Fruit fly (Drosophila melanogaster) whole organism, embryonic: ENCODE data around the gene CG33093.

Experiments
- ATbp ChIP-seq: fragments of 200-800 bp; sonication (Bioruptor generic); optimal IDR thresholded peaks from 2 replicates; lab custom pipeline; 2017; ENCODE audit warnings: missing biosample characterization, mild to moderate bottlenecking, missing genetic modification characterization, missing genetic modification reagents
- Atf-2 ChIP-seq: fragments of 200-800 bp; sonication (Bioruptor generic); optimal IDR thresholded peaks from 2 replicates; lab custom pipeline; 2016; ENCODE audit warnings: missing biosample characterization, missing genetic modification characterization
- Awh ChIP-seq: fragments of 200-800 bp; sonication (Bioruptor generic); IDR thresholded peaks from 2 replicates; pipeline ENCODE4, ENCODE4 v1.3.6; 2022; ENCODE audit warnings: missing biosample characterization, missing genetic modification characterization
- CG10543 ChIP-seq: fragments of 200-800 bp; sonication (Bioruptor generic); optimal IDR thresholded peaks from 3 replicates; lab custom pipeline; 2017; ENCODE audit warnings: missing biosample characterization, mild to moderate bottlenecking, missing genetic modification characterization, moderate library complexity
- CG11456 ChIP-seq: fragments of 200-800 bp; sonication (Bioruptor generic); IDR thresholded peaks from 3 replicates; pipeline ENCODE4 v1.3.6; 2022; ENCODE audit warnings: missing biosample characterization, missing genetic modification characterization
- CG12299 ChIP-seq: fragments of 200-800 bp; sonication (Bioruptor generic); optimal IDR thresholded peaks from 2 replicates; lab custom pipeline; 2018; ENCODE audit warnings: missing biosample characterization, mild to moderate bottlenecking, missing genetic modification characterization
- CG13296 ChIP-seq: fragments of 200-800 bp; sonication (Bioruptor generic); optimal IDR thresholded peaks from 3 replicates; lab custom pipeline; 2018; ENCODE audit warnings: missing biosample characterization, mild to moderate bottlenecking, missing genetic modification characterization
- CG13424 ChIP-seq: fragments of 200-800 bp; sonication (Bioruptor generic); optimal IDR thresholded peaks from 2 replicates; lab custom pipeline; 2019; ENCODE audit warnings: missing biosample characterization, mild to moderate bottlenecking, missing genetic modification characterization, moderate library complexity
- CG18011 ChIP-seq: fragments of 200-800 bp; sonication (Bioruptor generic); optimal IDR thresholded peaks from 2 replicates; lab custom pipeline; 2017; ENCODE audit warnings: missing biosample characterization, missing genetic modification characterization, mild to moderate bottlenecking, moderate library complexity, missing genotype
- CG1832 ChIP-seq: fragments of 200-800 bp; sonication (Bioruptor generic); optimal IDR thresholded peaks from 2 replicates; lab custom pipeline; 2017; ENCODE audit warnings: missing biosample characterization, mild to moderate bottlenecking, missing genetic modification characterization, inconsistent platforms
- CG2875 ChIP-seq: fragments of 200-800 bp; sonication (Bioruptor generic); optimal IDR thresholded peaks from 2 replicates; lab custom pipeline; 2017; ENCODE audit warnings: missing biosample characterization, mild to moderate bottlenecking, missing genetic modification characterization, missing genetic modification reagents
- CG31224 ChIP-seq: fragments of 200-800 bp; sonication (Bioruptor generic); IDR thresholded peaks from 2 replicates; pipeline ENCODE4 v1.3.6; 2022; ENCODE audit warnings: missing biosample characterization, missing genetic modification characterization
- CG4282 ChIP-seq: fragments of 200-800 bp; sonication (Bioruptor generic); optimal IDR thresholded peaks from 2 replicates; lab custom pipeline; 2016; ENCODE audit warnings: missing biosample characterization, missing genetic modification characterization
- CG4404 ChIP-seq: fragments of 200-800 bp; sonication (Bioruptor generic); IDR thresholded peaks from 2 replicates; pipeline ENCODE4 v1.3.6; 2022; ENCODE audit warnings: missing biosample characterization, missing genetic modification characterization
- CG7556 ChIP-seq: fragments of 200-800 bp; sonication (Bioruptor generic); optimal IDR thresholded peaks from 2 replicates; lab custom pipeline; 2017; ENCODE audit warnings: missing biosample characterization, mild to moderate bottlenecking, missing genetic modification characterization
- CG8281 ChIP-seq: fragments of 200-800 bp; sonication (Bioruptor generic); optimal IDR thresholded peaks from 2 replicates; lab custom pipeline; 2018; ENCODE audit warnings: missing biosample characterization, mild to moderate bottlenecking, missing genetic modification characterization, moderate library complexity
- E2f2 ChIP-seq: fragments of 200-800 bp; sonication (Bioruptor generic); IDR thresholded peaks from 2 replicates; pipeline ENCODE4 v1.3.6; 2022; ENCODE audit warnings: missing biosample characterization, missing genetic modification characterization
- Fer1 ChIP-seq: fragments of 200-800 bp; sonication (Bioruptor generic); optimal IDR thresholded peaks from 2 replicates; lab custom pipeline; 2017; ENCODE audit warnings: missing biosample characterization, mild to moderate bottlenecking, missing genetic modification characterization
- HLH3B ChIP-seq: fragments of 200-800 bp; sonication (Bioruptor generic); IDR thresholded peaks from 2 replicates; pipeline ENCODE4 v1.3.6; 2022; ENCODE audit warnings: missing biosample characterization, missing genetic modification characterization
- HLH4C ChIP-seq: fragments of 200-800 bp; sonication (Bioruptor generic); IDR thresholded peaks from 3 replicates; pipeline ENCODE4 v1.3.6; 2022; ENCODE audit warnings: missing biosample characterization, missing genetic modification characterization; ENCODE audit not compliant: partially characterized antibody
- Hmr ChIP-seq: fragments of 200-800 bp; sonication (Bioruptor generic); optimal IDR thresholded peaks from 3 replicates; lab custom pipeline; 2017; ENCODE audit warnings: mild to moderate bottlenecking, missing biosample characterization, missing genetic modification reagents, missing genetic modification characterization
- Nf-YB ChIP-seq: fragments of 200-800 bp; sonication (Bioruptor generic); optimal IDR thresholded peaks from 3 replicates; lab custom pipeline; 2019; ENCODE audit warnings: missing biosample characterization, mild to moderate bottlenecking, missing genetic modification characterization, moderate library complexity
- PHDP ChIP-seq: fragments of 200-800 bp; sonication (Bioruptor generic); optimal IDR thresholded peaks from 3 replicates; lab custom pipeline; 2018; ENCODE audit warnings: missing biosample characterization, mild to moderate bottlenecking, missing genetic modification characterization, moderate library complexity
- Pdp1 ChIP-seq, 2 experiments: fragments of 200-800 bp; sonication (Bioruptor generic); optimal IDR thresholded peaks; 3 replicates each; lab custom pipeline; 2016; ENCODE audit warnings: missing biosample characterization in 2 of 2, missing genetic modification characterization in 2 of 2, mild to moderate bottlenecking in 1 of 2, moderate library complexity in 1 of 2
- Stat92E ChIP-seq, 3 experiments: fragments of >200 bp in 2 of 3; fragments of 200-800 bp in 1 of 3; sonication (Bioruptor generic) in 1 of 3; optimal IDR thresholded peaks; 2 replicates each; lab custom pipeline; 2017 to 2019; ENCODE audit warnings: missing biosample characterization in 3 of 3, missing genetic modification characterization in 3 of 3, mild to moderate bottlenecking in 1 of 3, moderate library complexity in 1 of 3
- Taf1 ChIP-seq: fragments of 200-800 bp; sonication (Bioruptor generic); IDR thresholded peaks from 2 replicates; pipeline ENCODE4 v1.3.6; 2022; ENCODE audit warnings: missing biosample characterization, missing genetic modification characterization
- Tbp ChIP-seq: fragments of >200 bp; optimal IDR thresholded peaks from 2 replicates; lab custom pipeline; 2018; ENCODE audit warnings: missing biosample characterization, missing genetic modification characterization
- Vsx1 ChIP-seq: fragments of 200-800 bp; sonication (Bioruptor generic); optimal IDR thresholded peaks from 2 replicates; lab custom pipeline; 2017; ENCODE audit warnings: missing biosample characterization, mild to moderate bottlenecking, missing genetic modification characterization, missing genetic modification reagents
- abd-A ChIP-seq: fragments of 200-800 bp; sonication (Bioruptor generic); optimal IDR thresholded peaks from 3 replicates; lab custom pipeline; 2019; ENCODE audit warnings: missing biosample characterization, mild to moderate bottlenecking, missing genetic modification characterization, moderate library complexity
- ash1 ChIP-seq: fragments of 200-800 bp; sonication (Bioruptor generic); optimal IDR thresholded peaks from 2 replicates; lab custom pipeline; 2018; ENCODE audit warnings: missing biosample characterization, mild to moderate bottlenecking, missing genetic modification characterization
- bbx ChIP-seq: fragments of 200-800 bp; sonication (Bioruptor generic); IDR thresholded peaks from 2 replicates; pipeline ENCODE4 v1.3.6; 2022; ENCODE audit warnings: missing biosample characterization, missing genetic modification characterization; ENCODE audit not compliant: partially characterized antibody
- caup ChIP-seq: fragments of 200-800 bp; sonication (Bioruptor generic); optimal IDR thresholded peaks from 3 replicates; lab custom pipeline; 2017; ENCODE audit warnings: missing biosample characterization, mild to moderate bottlenecking, missing genetic modification characterization, moderate library complexity; ENCODE audit not compliant: severe bottlenecking
- croc ChIP-seq: fragments of 200-800 bp; sonication (Bioruptor generic); conservative IDR thresholded peaks from 3 replicates; pipeline ENCODE4 v1.3.6; 2022; ENCODE audit warnings: missing biosample characterization, missing genetic modification characterization
- dati ChIP-seq: fragments of 200-800 bp; sonication (Bioruptor generic); IDR thresholded peaks from 2 replicates; pipeline ENCODE4 v1.3.6; 2022; ENCODE audit warnings: missing biosample characterization, missing genetic modification characterization
- emc ChIP-seq: fragments of 200-800 bp; sonication (Bioruptor generic); optimal IDR thresholded peaks from 2 replicates; lab custom pipeline; 2016; ENCODE audit warnings: missing biosample characterization, missing genetic modification characterization
- gro ChIP-seq: fragments of 200-800 bp; sonication (Bioruptor generic); optimal IDR thresholded peaks from 2 replicates; lab custom pipeline; 2016; ENCODE audit warnings: missing biosample characterization, missing genetic modification characterization
- lilli ChIP-seq: fragments of 200-800 bp; sonication (Bioruptor generic); optimal IDR thresholded peaks from 3 replicates; lab custom pipeline; 2016; ENCODE audit warnings: missing biosample characterization, missing genetic modification characterization
- mld ChIP-seq: fragments of 200-800 bp; sonication (Bioruptor generic); IDR thresholded peaks from 3 replicates; pipeline ENCODE4 v1.3.6; 2022; ENCODE audit warnings: missing biosample characterization, missing genetic modification characterization; ENCODE audit not compliant: partially characterized antibody
- p53 ChIP-seq: fragments of 200-800 bp; sonication (Bioruptor generic); optimal IDR thresholded peaks from 2 replicates; lab custom pipeline; 2016; ENCODE audit warnings: missing biosample characterization, missing genetic modification characterization
- peb ChIP-seq: fragments of 200-800 bp; sonication (Bioruptor generic); IDR thresholded peaks from 2 replicates; pipeline ENCODE4 v1.3.6; 2022; ENCODE audit warnings: missing biosample characterization, missing genetic modification characterization
- prd ChIP-seq, 3 experiments: fragments of >200 bp in 2 of 3; fragments of 200-800 bp in 1 of 3; sonication (Bioruptor generic) in 1 of 3; optimal IDR thresholded peaks in 2 of 3; IDR thresholded peaks in 1 of 3; 2 replicates in 2 of 3; 3 replicates in 1 of 3; pipeline versions ENCODE4 v1.3.6 to Lab custom; 2017 to 2022; ENCODE audit warnings: missing biosample characterization in 1 of 3, missing genetic modification characterization in 1 of 3
- repo ChIP-seq: fragments of 200-800 bp; sonication (Bioruptor generic); optimal IDR thresholded peaks from 2 replicates; lab custom pipeline; 2016; ENCODE audit warnings: missing biosample characterization, missing genetic modification characterization
- ro ChIP-seq: fragments of 200-800 bp; sonication (Bioruptor generic); IDR thresholded peaks from 2 replicates; pipeline ENCODE4 v1.3.6; 2022; ENCODE audit warnings: missing biosample characterization, missing genetic modification characterization
- schlank ChIP-seq: fragments of 200-800 bp; sonication (Bioruptor generic); optimal IDR thresholded peaks from 2 replicates; lab custom pipeline; 2018; ENCODE audit warnings: missing biosample characterization, mild to moderate bottlenecking, missing genetic modification characterization
- stwl ChIP-seq: fragments of 200-800 bp; sonication (Bioruptor generic); optimal IDR thresholded peaks from 3 replicates; lab custom pipeline; 2018; ENCODE audit warnings: missing biosample characterization, mild to moderate bottlenecking, missing genetic modification characterization, moderate library complexity
- toy ChIP-seq: fragments of 200-800 bp; sonication (Bioruptor generic); IDR thresholded peaks from 2 replicates; pipeline ENCODE4 v1.3.6; 2022; ENCODE audit warnings: missing biosample characterization, missing genetic modification characterization
- wek ChIP-seq: fragments of 200-800 bp; sonication (Bioruptor generic); optimal IDR thresholded peaks from 3 replicates; lab custom pipeline; 2018; ENCODE audit warnings: missing biosample characterization, mild to moderate bottlenecking, missing genetic modification characterization, moderate library complexity
- zen2 ChIP-seq: fragments of 200-800 bp; sonication (Bioruptor generic); IDR thresholded peaks from 3 replicates; pipeline ENCODE4 v1.3.6; 2022; ENCODE audit warnings: missing biosample characterization, missing genetic modification characterization; ENCODE audit not compliant: partially characterized antibody
- zfh2 ChIP-seq: fragments of 200-800 bp; sonication (Bioruptor generic); optimal IDR thresholded peaks from 2 replicates; lab custom pipeline; 2016; ENCODE audit warnings: missing biosample characterization, missing genetic modification characterization

CG33093 gene

dm6 chr3R:22530305-22530704 is 1.4 kb downstream of the CG33093 start, which contains the start of gene CG33099 (continued):
- TF ChIP-seq CG11456 (0 out of 3 replicates have a peak, but pooled peaks have one; percentile 52), prd (optimal IDR thresholded peaks at IDR 0.05; lab: Kevin White, UChicago) (no peak), prd (GFP tag; IDR thresholded peaks at IDR 0.05; lab: Robert Waterston, UW) (peak; percentile 22; the same call in 1 of the 3 replicates), CG31224 (GFP tag; lab: Robert Waterston, UW) (no peak), stwl (peak; percentile 0), CG13296 (peak; percentile 72), Fer1 (GFP tag; lab: Kevin White, UChicago) (peak; percentile 71), zen2 (GFP tag; lab: Robert Waterston, UW) (no peak), CG8281 (tag; lab: Kevin White, UChicago) (no peak), croc (no peak), Hmr (GFP tag; lab: Kevin White, UChicago) (peak; percentile 65), dati (GFP tag; lab: Robert Waterston, UW) (no peak), CG18011 (no peak), HLH3B (peak; percentile 47; the same call in 1 of the 2 replicates), emc (GFP tag; lab: Kevin White, UChicago) (no peak), zfh2 (GFP tag; lab: Kevin White, UChicago) (no peak), repo (GFP tag; lab: Kevin White, UChicago) (no peak), HLH4C (GFP tag; lab: Robert Waterston, UW) (no peak), Taf1 (0 out of 2 replicates have a peak, but pooled peaks have one; percentile 16), ash1 (GFP tag; lab: Kevin White, UChicago) (peak; percentile 9), abd-A (tag; lab: Kevin White, UChicago) (no peak), Pdp1 (GFP tag; optimal IDR thresholded peaks at IDR 0.05; lab: Kevin White, UChicago) (peak in 1 of 2 experiments; percentile 69), lilli (no peak), CG7556 (GFP tag; lab: Kevin White, UChicago) (peak; percentile 2), Nf-YB (GFP tag; lab: Kevin White, UChicago) (no peak), bbx (no peak), peb (no peak), ro (no peak), CG12299 (tag; lab: Kevin White, UChicago) (peak; percentile 40), Vsx1 (GFP tag; lab: Kevin White, UChicago) (peak; percentile 34), CG2875 (GFP tag; lab: Kevin White, UChicago) (peak; percentile 33), CG10543 (peak; percentile 68), Atf-2 (GFP tag; lab: Kevin White, UChicago) (no peak), toy (GFP tag; lab: Robert Waterston, UW) (peak; percentile 29; the same call in 1 of the 2 replicates), gro (GFP tag; lab: Kevin White, UChicago) (peak; percentile 54), CG13424 (tag; lab: Kevin White, UChicago) (peak; percentile 38), CG4282 (no peak), Tbp (GFP tag; lab: Kevin White, UChicago) (no peak), wek (peak; percentile 65), E2f2 (GFP tag; lab: Robert Waterston, UW) (peak; percentile 37; the same call in 1 of the 2 replicates), Awh (GFP tag; lab: Robert Waterston, UW) (0 out of 2 replicates have a peak, but pooled peaks have one; percentile 40), caup (GFP tag; lab: Kevin White, UChicago) (peak; percentile 54), p53 (GFP tag; lab: Kevin White, UChicago) (peak; percentile 38), CG1832 (GFP tag; lab: Kevin White, UChicago) (no peak), Stat92E (GFP tag; optimal IDR thresholded peaks at IDR 0.05; lab: Kevin White, UChicago) (no peak), CG4404 (GFP tag; lab: Robert Waterston, UW) (no peak), mld (GFP tag; lab: Robert Waterston, UW) (no peak), PHDP (tag; lab: Kevin White, UChicago) (peak; percentile 62), schlank (tag; lab: Kevin White, UChicago) (peak; percentile 49), ATbp (GFP tag; lab: Kevin White, UChicago) (peak; percentile 61)
